Fruit fly (Drosophila melanogaster) whole organism, embryonic: ENCODE results near the gene Pfdn2.

Source experiments
- Ada2b ChIP-seq: fragments of 200-800 bp; sonication (Bioruptor generic); IDR thresholded peaks from 2 replicates; pipeline ENCODE4 v1.3.6; 2022; ENCODE audit warnings: missing biosample characterization, missing genetic modification characterization
- CG10543 ChIP-seq: fragments of 200-800 bp; sonication (Bioruptor generic); optimal IDR thresholded peaks from 3 replicates; lab custom pipeline; 2017; ENCODE audit warnings: missing biosample characterization, mild to moderate bottlenecking, missing genetic modification characterization, moderate library complexity
- CG10565 ChIP-seq: fragments of 200-800 bp; sonication (Bioruptor generic); optimal IDR thresholded peaks from 3 replicates; lab custom pipeline; 2016; ENCODE audit warnings: missing biosample characterization, mild to moderate bottlenecking, missing genetic modification characterization
- CG12236 ChIP-seq: fragments of 200-800 bp; sonication (Bioruptor generic); optimal IDR thresholded peaks from 2 replicates; lab custom pipeline; 2016; ENCODE audit warnings: missing biosample characterization, missing genetic modification characterization
- CG1233 ChIP-seq: fragments of 200-800 bp; sonication (Bioruptor generic); optimal IDR thresholded peaks from 4 replicates; lab custom pipeline; 2018; ENCODE audit warnings: missing biosample characterization, mild to moderate bottlenecking, missing genetic modification characterization
- CG16815 ChIP-seq: fragments of 200-800 bp; sonication (Bioruptor generic); optimal IDR thresholded peaks from 3 replicates; lab custom pipeline; 2017; ENCODE audit warnings: missing biosample characterization, mild to moderate bottlenecking, missing genetic modification characterization
- CG1792 ChIP-seq: fragments of 200-800 bp; sonication (Bioruptor generic); optimal IDR thresholded peaks from 2 replicates; lab custom pipeline; 2016; ENCODE audit warnings: missing biosample characterization, missing genetic modification characterization
- CG18011 ChIP-seq: fragments of 200-800 bp; sonication (Bioruptor generic); optimal IDR thresholded peaks from 2 replicates; lab custom pipeline; 2017; ENCODE audit warnings: missing biosample characterization, missing genetic modification characterization, mild to moderate bottlenecking, moderate library complexity, missing genotype
- CG18619 ChIP-seq: fragments of 200-800 bp; sonication (Bioruptor generic); optimal IDR thresholded peaks from 3 replicates; lab custom pipeline; 2017; ENCODE audit warnings: missing biosample characterization, mild to moderate bottlenecking, missing genetic modification characterization
- CG2712 ChIP-seq: fragments of 200-800 bp; optimal IDR thresholded peaks from 3 replicates; lab custom pipeline; 2019; ENCODE audit warnings: missing biosample characterization, mild to moderate bottlenecking, missing genetic modification characterization, moderate library complexity
- CG31441 ChIP-seq: fragments of 200-800 bp; sonication (Bioruptor generic); IDR thresholded peaks from 2 replicates; pipeline ENCODE4 v1.3.6; 2022; ENCODE audit warnings: missing biosample characterization, missing genetic modification characterization
- CG34422 ChIP-seq: fragments of 200-800 bp; sonication (Bioruptor generic); IDR thresholded peaks from 3 replicates; pipeline ENCODE4 v1.3.6; 2022; ENCODE audit warnings: missing biosample characterization, missing genetic modification characterization
- CG4854 ChIP-seq: fragments of 200-800 bp; sonication (Bioruptor generic); optimal IDR thresholded peaks from 2 replicates; lab custom pipeline; 2016; ENCODE audit warnings: missing biosample characterization, missing genetic modification characterization, inconsistent platforms
- CG5245 ChIP-seq: fragments of 200-800 bp; sonication (Bioruptor generic); optimal IDR thresholded peaks from 3 replicates; lab custom pipeline; 2016; ENCODE audit warnings: missing biosample characterization, missing genetic modification characterization
- CG6175 ChIP-seq: fragments of 200-800 bp; sonication (Bioruptor generic); IDR thresholded peaks from 3 replicates; pipeline ENCODE4 v1.3.6; 2022; ENCODE audit warnings: missing biosample characterization, missing genetic modification characterization
- CG6813 ChIP-seq: fragments of 200-800 bp; sonication (Bioruptor generic); optimal IDR thresholded peaks from 2 replicates; lab custom pipeline; 2017; ENCODE audit warnings: missing biosample characterization, missing genetic modification characterization, mild to moderate bottlenecking, moderate library complexity, missing genetic modification reagents
- CG7556 ChIP-seq: fragments of 200-800 bp; sonication (Bioruptor generic); optimal IDR thresholded peaks from 2 replicates; lab custom pipeline; 2017; ENCODE audit warnings: missing biosample characterization, mild to moderate bottlenecking, missing genetic modification characterization
- CG8281 ChIP-seq: fragments of 200-800 bp; sonication (Bioruptor generic); optimal IDR thresholded peaks from 2 replicates; lab custom pipeline; 2018; ENCODE audit warnings: missing biosample characterization, mild to moderate bottlenecking, missing genetic modification characterization, moderate library complexity
- CG8359 ChIP-seq: fragments of 200-800 bp; sonication (Bioruptor generic); optimal IDR thresholded peaks from 2 replicates; lab custom pipeline; 2017; ENCODE audit warnings: missing biosample characterization, mild to moderate bottlenecking, missing genetic modification characterization, borderline replicate concordance
- CG8388 ChIP-seq: fragments of 200-800 bp; sonication (Bioruptor generic); optimal IDR thresholded peaks from 2 replicates; lab custom pipeline; 2019; ENCODE audit warnings: missing biosample characterization, mild to moderate bottlenecking, missing genetic modification characterization, moderate library complexity
- CG9609 ChIP-seq: fragments of 200-800 bp; sonication (Bioruptor generic); optimal IDR thresholded peaks from 3 replicates; lab custom pipeline; 2016; ENCODE audit warnings: missing biosample characterization, missing genetic modification characterization
- D19B ChIP-seq: fragments of 200-800 bp; sonication (Bioruptor generic); optimal IDR thresholded peaks from 2 replicates; lab custom pipeline; 2017; ENCODE audit warnings: missing biosample characterization, mild to moderate bottlenecking, missing genetic modification characterization
- Dek ChIP-seq: fragments of 200-800 bp; sonication (Bioruptor generic); optimal IDR thresholded peaks from 3 replicates; lab custom pipeline; 2019; ENCODE audit warnings: missing biosample characterization, mild to moderate bottlenecking, missing genetic modification characterization, moderate library complexity
- Fer1 ChIP-seq: fragments of 200-800 bp; sonication (Bioruptor generic); optimal IDR thresholded peaks from 2 replicates; lab custom pipeline; 2017; ENCODE audit warnings: missing biosample characterization, mild to moderate bottlenecking, missing genetic modification characterization
- HHEX ChIP-seq: fragments of 200-800 bp; sonication (Bioruptor generic); optimal IDR thresholded peaks from 3 replicates; lab custom pipeline; 2017; ENCODE audit warnings: missing biosample characterization, mild to moderate bottlenecking, missing genetic modification characterization, missing genetic modification reagents
- Kr ChIP-seq: fragments of 200-800 bp; sonication (Bioruptor generic); optimal IDR thresholded peaks from 2 replicates; lab custom pipeline; 2017; ENCODE audit warnings: missing biosample characterization, mild to moderate bottlenecking, missing genetic modification characterization
- Rfx ChIP-seq: fragments of 200-800 bp; sonication (Bioruptor generic); IDR thresholded peaks from 2 replicates; pipeline ENCODE4 v1.3.6; 2022; ENCODE audit warnings: missing biosample characterization, missing genetic modification characterization
- Sry-δ ChIP-seq: fragments of 200-800 bp; sonication (Bioruptor generic); optimal IDR thresholded peaks from 2 replicates; lab custom pipeline; 2016; ENCODE audit warnings: missing biosample characterization, missing genetic modification characterization
- Taf1 ChIP-seq: fragments of 200-800 bp; sonication (Bioruptor generic); IDR thresholded peaks from 2 replicates; pipeline ENCODE4 v1.3.6; 2022; ENCODE audit warnings: missing biosample characterization, missing genetic modification characterization
- ab ChIP-seq: fragments of 200-800 bp; sonication (Bioruptor generic); optimal IDR thresholded peaks from 2 replicates; lab custom pipeline; 2016; ENCODE audit warnings: missing biosample characterization, missing genetic modification characterization
- cad ChIP-seq: fragments of >200 bp; optimal IDR thresholded peaks from 2 replicates; lab custom pipeline; 2017; ENCODE audit warnings: missing biosample characterization, missing genetic modification characterization
- chn ChIP-seq: fragments of 200-800 bp; sonication (Bioruptor generic); optimal IDR thresholded peaks from 2 replicates; lab custom pipeline; 2016; ENCODE audit warnings: missing biosample characterization, missing genetic modification characterization
- crp ChIP-seq, 2 experiments: fragments of 200-800 bp; sonication (Bioruptor generic); optimal IDR thresholded peaks; 2 replicates in 1 of 2; 3 replicates in 1 of 2; lab custom pipeline; 2017; ENCODE audit warnings: missing biosample characterization in 2 of 2, missing genetic modification characterization in 2 of 2, mild to moderate bottlenecking in 1 of 2, moderate library complexity in 1 of 2
- cwo ChIP-seq: fragments of 200-800 bp; sonication (Bioruptor generic); optimal IDR thresholded peaks from 3 replicates; lab custom pipeline; 2017; ENCODE audit warnings: missing biosample characterization, missing genetic modification characterization, mild to moderate bottlenecking, moderate library complexity, missing genetic modification reagents
- disco-r ChIP-seq: fragments of 200-800 bp; sonication (Bioruptor generic); optimal IDR thresholded peaks from 2 replicates; lab custom pipeline; 2016; ENCODE audit warnings: missing biosample characterization, missing genetic modification characterization
- dm ChIP-seq: fragments of 200-800 bp; sonication (Bioruptor generic); optimal IDR thresholded peaks from 3 replicates; lab custom pipeline; 2016; ENCODE audit warnings: missing biosample characterization, missing genetic modification characterization
- en ChIP-seq: fragments of 200-800 bp; sonication (Bioruptor generic); optimal IDR thresholded peaks from 2 replicates; lab custom pipeline; 2016; ENCODE audit warnings: missing biosample characterization, missing genetic modification characterization
- gem ChIP-seq: fragments of 200-800 bp; sonication (Bioruptor generic); optimal IDR thresholded peaks from 2 replicates; lab custom pipeline; 2019; ENCODE audit warnings: missing biosample characterization, mild to moderate bottlenecking, missing genetic modification characterization, moderate library complexity
- gsb ChIP-seq: fragments of 200-800 bp; sonication (Bioruptor generic); IDR thresholded peaks from 2 replicates; pipeline ENCODE4 v1.3.6; 2022; ENCODE audit warnings: missing biosample characterization, missing genetic modification characterization
- jing ChIP-seq: fragments of 200-800 bp; sonication (Bioruptor generic); optimal IDR thresholded peaks from 2 replicates; lab custom pipeline; 2018; ENCODE audit warnings: missing biosample characterization, mild to moderate bottlenecking, missing genetic modification characterization
- klu ChIP-seq: fragments of 200-800 bp; sonication (Bioruptor generic); IDR thresholded peaks from 2 replicates; pipeline ENCODE4 v1.3.6; 2022; ENCODE audit warnings: missing biosample characterization, missing genetic modification characterization
- maf-S ChIP-seq: fragments of 200-800 bp; sonication (Bioruptor generic); optimal IDR thresholded peaks from 2 replicates; lab custom pipeline; 2016; ENCODE audit warnings: missing biosample characterization, missing genetic modification characterization
- mam ChIP-seq: fragments of 200-800 bp; sonication (Bioruptor generic); optimal IDR thresholded peaks from 3 replicates; lab custom pipeline; 2016; ENCODE audit warnings: missing biosample characterization, missing genetic modification characterization
- pita ChIP-seq: fragments of 200-800 bp; sonication (Bioruptor generic); optimal IDR thresholded peaks from 2 replicates; lab custom pipeline; 2017; ENCODE audit warnings: missing biosample characterization, mild to moderate bottlenecking, missing genetic modification characterization
- prd ChIP-seq, 3 experiments: fragments of >200 bp in 2 of 3; fragments of 200-800 bp in 1 of 3; sonication (Bioruptor generic) in 1 of 3; optimal IDR thresholded peaks in 2 of 3; IDR thresholded peaks in 1 of 3; 2 replicates in 2 of 3; 3 replicates in 1 of 3; pipeline versions ENCODE4 v1.3.6 to Lab custom; 2017 to 2022; ENCODE audit warnings: missing biosample characterization in 1 of 3, missing genetic modification characterization in 1 of 3
- pum ChIP-seq: fragments of 200-800 bp; sonication (Bioruptor generic); optimal IDR thresholded peaks from 2 replicates; lab custom pipeline; 2016; ENCODE audit warnings: missing biosample characterization, missing genetic modification characterization
- sc ChIP-seq, 3 experiments: fragments of >200 bp in 2 of 3; fragments of 200-800 bp in 1 of 3; sonication (Bioruptor generic) in 1 of 3; optimal IDR thresholded peaks; 2 replicates in 2 of 3; 3 replicates in 1 of 3; lab custom pipeline; 2017; ENCODE audit warnings: mild to moderate bottlenecking in 1 of 3, missing biosample characterization in 1 of 3, missing genetic modification characterization in 1 of 3, missing genetic modification reagents in 1 of 3
- unpg ChIP-seq: fragments of 200-800 bp; sonication (Bioruptor generic); optimal IDR thresholded peaks from 3 replicates; lab custom pipeline; 2018; ENCODE audit warnings: missing biosample characterization, mild to moderate bottlenecking, missing genetic modification characterization, moderate library complexity
- wdn ChIP-seq: fragments of 200-800 bp; sonication (Bioruptor generic); IDR thresholded peaks from 2 replicates; pipeline ENCODE4 v1.3.6; 2022; ENCODE audit warnings: missing biosample characterization, missing genetic modification characterization

Gene Pfdn2

dm6 chr3L:11093046-11093520, 18.9 kb upstream of the Pfdn2 start, which contains the start of gene JIL-1 (continued):
- TF ChIP-seq prd (optimal IDR thresholded peaks at IDR 0.05; lab: Kevin White, UChicago) (no peak), prd (GFP tag; IDR thresholded peaks at IDR 0.05; lab: Robert Waterston, UW) (peak; percentile 72; the same call in 2 of the 3 replicates), CG31441 (GFP tag; lab: Robert Waterston, UW) (peak; percentile 47), D19B (GFP tag; lab: Kevin White, UChicago) (no peak), Sry-δ (GFP tag; lab: Kevin White, UChicago) (peak; percentile 65), CG12236 (no peak), CG16815 (peak; percentile 57), CG9609 (GFP tag; lab: Kevin White, UChicago) (peak; percentile 3), Taf1 (GFP tag; lab: Robert Waterston, UW) (peak; percentile 45; the same call in 1 of the 2 replicates), unpg (peak; percentile 30), CG6175 (peak; percentile 71; the same call in 2 of the 3 replicates), gsb (peak; percentile 28; the same call in 1 of the 2 replicates), CG8359 (GFP tag; lab: Kevin White, UChicago) (no peak), pita (no peak), CG18619 (peak; percentile 41), HHEX (peak; percentile 20), sc (optimal IDR thresholded peaks at IDR 0.05; lab: Kevin White, UChicago) (no peak), sc (GFP tag; optimal IDR thresholded peaks at IDR 0.05; lab: Kevin White, UChicago) (no peak), disco-r (no peak), crp (GFP tag; optimal IDR thresholded peaks at IDR 0.05; lab: Kevin White, UChicago) (peak in 1 of 2 experiments; percentile 64), CG18011 (GFP tag; lab: Kevin White, UChicago) (peak; percentile 39), klu (GFP tag; lab: Robert Waterston, UW) (no peak), Dek (peak; percentile 65), jing (GFP tag; lab: Kevin White, UChicago) (no peak), cad (GFP tag; lab: Kevin White, UChicago) (no peak), Ada2b (GFP tag; lab: Robert Waterston, UW) (peak; percentile 66), wdn (GFP tag; lab: Robert Waterston, UW) (peak; percentile 65), mam (peak; percentile 64), CG5245 (GFP tag; lab: Kevin White, UChicago) (peak; percentile 40), CG2712 (tag; lab: Kevin White, UChicago) (peak; percentile 44), dm (GFP tag; lab: Kevin White, UChicago) (no peak), maf-S (no peak), pum (GFP tag; lab: Kevin White, UChicago) (peak; percentile 1), cwo (GFP tag; lab: Kevin White, UChicago) (peak; percentile 17), gem (tag; lab: Kevin White, UChicago) (peak; percentile 59), Rfx (peak; percentile 94), CG8281 (tag; lab: Kevin White, UChicago) (no peak), CG10543 (GFP tag; lab: Kevin White, UChicago) (peak; percentile 60), Kr (GFP tag; lab: Kevin White, UChicago) (no peak), CG34422 (peak; percentile 81), CG1792 (GFP tag; lab: Kevin White, UChicago) (peak; percentile 4), Fer1 (peak; percentile 60), CG1233 (GFP tag; lab: Kevin White, UChicago) (peak; percentile 56), en (GFP tag; lab: Kevin White, UChicago) (no peak), CG7556 (peak; percentile 27), CG10565 (GFP tag; lab: Kevin White, UChicago) (no peak), chn (GFP tag; lab: Kevin White, UChicago) (peak; percentile 50), ab (GFP tag; lab: Kevin White, UChicago) (no peak), CG4854 (peak; percentile 48), CG6813 (GFP tag; lab: Kevin White, UChicago) (no peak), CG8388 (GFP tag; lab: Kevin White, UChicago) (peak; percentile 2)
